Fruit fly (Drosophila melanogaster) whole organism, prepupa: ENCODE results near the gene CG9775.

ENCODE experiments used
- CG10669 ChIP-seq: fragments of 200-800 bp; sonication (Bioruptor generic); optimal IDR thresholded peaks from 3 replicates; lab custom pipeline; 2018; ENCODE audit warnings: missing biosample characterization, mild to moderate bottlenecking, missing genetic modification characterization, moderate library complexity
- CG11902 ChIP-seq: fragments of 200-800 bp; sonication (Bioruptor generic); optimal IDR thresholded peaks from 3 replicates; lab custom pipeline; 2016; ENCODE audit warnings: missing biosample characterization, missing genetic modification characterization
- Eip75B ChIP-seq: fragments of 200-800 bp; sonication (Bioruptor generic); optimal IDR thresholded peaks from 3 replicates; lab custom pipeline; 2016; ENCODE audit warnings: missing biosample characterization, missing genetic modification characterization
- Hr38 ChIP-seq: sonication (Bioruptor generic); optimal IDR thresholded peaks from 2 replicates; lab custom pipeline; 2016; ENCODE audit warnings: missing biosample characterization, missing genetic modification characterization
- OdsH ChIP-seq: fragments of 200-800 bp; sonication (Bioruptor generic); optimal IDR thresholded peaks from 3 replicates; lab custom pipeline; 2016; ENCODE audit warnings: missing biosample characterization, missing genetic modification characterization
- Sox14 ChIP-seq: fragments of 200-800 bp; sonication (Bioruptor generic); optimal IDR thresholded peaks from 3 replicates; lab custom pipeline; 2016; ENCODE audit warnings: missing biosample characterization, missing genetic modification characterization
- Sox15 ChIP-seq: fragments of 200-800 bp; sonication (Bioruptor generic); optimal IDR thresholded peaks from 3 replicates; lab custom pipeline; 2016; ENCODE audit warnings: missing biosample characterization, missing genetic modification characterization
- fd59A ChIP-seq: fragments of 200-800 bp; sonication (Bioruptor generic); optimal IDR thresholded peaks from 2 replicates; lab custom pipeline; 2017; ENCODE audit warnings: missing biosample characterization, mild to moderate bottlenecking, missing genetic modification characterization, missing genetic modification reagents
- salr ChIP-seq, 2 experiments: fragments of 200-800 bp; sonication (Bioruptor generic); optimal IDR thresholded peaks; 3 replicates each; lab custom pipeline; 2016 to 2018; ENCODE audit warnings: missing biosample characterization in 2 of 2, missing genetic modification characterization in 2 of 2, mild to moderate bottlenecking in 1 of 2

DNA sequence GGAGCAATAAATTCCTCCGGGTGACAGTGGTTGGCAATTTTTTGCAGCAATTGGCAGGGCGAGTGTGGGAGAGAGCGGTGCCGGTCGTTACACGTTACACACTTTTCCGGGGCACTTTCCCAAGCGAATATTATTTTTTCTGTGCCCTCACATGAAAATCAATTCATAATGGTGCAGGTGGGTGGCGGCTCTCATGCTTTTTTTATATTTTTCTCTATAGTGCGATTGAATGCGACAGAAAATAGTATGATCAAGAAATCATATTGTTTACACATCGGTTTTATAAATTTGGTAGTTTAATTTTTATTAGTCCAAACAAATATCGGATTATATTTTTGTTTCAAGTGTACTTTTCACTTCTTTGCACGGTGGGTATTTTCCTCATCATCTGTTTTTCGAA, 20.0 kb upstream of the CG9775 start:
- TF ChIP-seq Eip75B (GFP tag; lab: Kevin White, UChicago) (no peak), CG11902 (no peak), salr (GFP tag; optimal IDR thresholded peaks at IDR 0.05; lab: Kevin White, UChicago) (peak in 1 of 2 experiments; percentile 17), CG10669 (GFP tag; lab: Kevin White, UChicago) (no peak), Sox15 (GFP tag; lab: Kevin White, UChicago) (no peak), OdsH (GFP tag; lab: Kevin White, UChicago) (no peak), Hr38 (GFP tag; lab: Kevin White, UChicago) (no peak), fd59A (GFP tag; lab: Kevin White, UChicago) (no peak), Sox14 (GFP tag; lab: Kevin White, UChicago) (no peak)
